Comparison of ENCODE assay signal across 1 fruit fly cellular context in genomic region chr2L:10386208-10386805, dm6.
TF ChIP-seq lines count a peak whose summit lies in the region.

TSS of gene Cdk1 (minus strand) at chr2L:10386262.
TSS of gene mRpS7 (plus strand) at chr2L:10386662.

TF ChIP-seq in whole organism, embryonic, 481 proteins besides CTCF, POLR2A, EP300 and RAD21 (continued from another document and continues in another):
- no peak for TF ChIP-seq luna (GFP tag; optimal IDR thresholded peaks at IDR 0.05; lab: Kevin White, UChicago)
- no peak for TF ChIP-seq CG1647 (GFP tag; optimal IDR thresholded peaks at IDR 0.05; lab: Kevin White, UChicago)
- peak; percentile 61 for TF ChIP-seq tgo (GFP tag; IDR thresholded peaks at IDR 0.05; lab: Robert Waterston, UW)
- peak; percentile 67; the same call in 1 of the 3 replicates for TF ChIP-seq gce (GFP tag; IDR thresholded peaks at IDR 0.05; lab: Robert Waterston, UW)
- TF ChIP-seq CG16779 (GFP tag; IDR thresholded peaks at IDR 0.05; lab: Robert Waterston, UW), result no peak
- peak; percentile 33 for TF ChIP-seq jumu (GFP tag; optimal IDR thresholded peaks at IDR 0.05; lab: Kevin White, UChicago)
- peak; percentile 65; the same call in 1 of the 3 replicates for TF ChIP-seq jigr1 (GFP tag; IDR thresholded peaks at IDR 0.05; lab: Robert Waterston, UW)
- peak; percentile 71 for TF ChIP-seq CG16863 (GFP tag; optimal IDR thresholded peaks at IDR 0.05; lab: Kevin White, UChicago)
- TF ChIP-seq pan (optimal IDR thresholded peaks at IDR 0.05; lab: Kevin White, UChicago), result no peak
- peak in 1 of 2 experiments; percentile 82 for TF ChIP-seq pan (GFP tag; optimal IDR thresholded peaks at IDR 0.05 in 1 of 2, IDR thresholded peaks at IDR 0.05 in 1 of 2)
- peak; percentile 71 for TF ChIP-seq bcd (GFP tag; optimal IDR thresholded peaks at IDR 0.05; lab: Kevin White, UChicago)
- peak; percentile 28 for TF ChIP-seq BtbVII (GFP tag; optimal IDR thresholded peaks at IDR 0.05; lab: Kevin White, UChicago)
- peak; percentile 60 for TF ChIP-seq trh (GFP tag; optimal IDR thresholded peaks at IDR 0.05; lab: Kevin White, UChicago)
- peak; percentile 54; the same call in 1 of the 2 replicates for TF ChIP-seq sob (GFP tag; IDR thresholded peaks at IDR 0.05; lab: Robert Waterston, UW)
- peak; percentile 50 for TF ChIP-seq slp2 (GFP tag; optimal IDR thresholded peaks at IDR 0.05; lab: Kevin White, UChicago)
- TF ChIP-seq fd64A (GFP tag; optimal IDR thresholded peaks at IDR 0.05; lab: Kevin White, UChicago), result no peak
- TF ChIP-seq HLHmδ (GFP tag; optimal IDR thresholded peaks at IDR 0.05; lab: Kevin White, UChicago), result no peak
- peak; percentile 71 for TF ChIP-seq ssp (GFP tag; IDR thresholded peaks at IDR 0.05; lab: Robert Waterston, UW)
- TF ChIP-seq repo (GFP tag; optimal IDR thresholded peaks at IDR 0.05; lab: Kevin White, UChicago), result no peak
- no peak for TF ChIP-seq Hey (tag; optimal IDR thresholded peaks at IDR 0.05; lab: Kevin White, UChicago)
- peak; percentile 33 for TF ChIP-seq BEAF-32 (GFP tag; optimal IDR thresholded peaks at IDR 0.05; lab: Kevin White, UChicago)
- no peak for TF ChIP-seq Dfd (GFP tag; optimal IDR thresholded peaks at IDR 0.05; lab: Kevin White, UChicago)
- TF ChIP-seq CG12391 (tag; optimal IDR thresholded peaks at IDR 0.05; lab: Kevin White, UChicago), result peak; percentile 89
- peak; percentile 45 for TF ChIP-seq Lhr (GFP tag; optimal IDR thresholded peaks at IDR 0.05; lab: Kevin White, UChicago)
- TF ChIP-seq sens-2 (GFP tag; IDR thresholded peaks at IDR 0.05; lab: Robert Waterston, UW), result 0 out of 2 replicates have a peak, but pooled peaks have one; percentile 20
- peak; percentile 86 for TF ChIP-seq CG7839 (tag; optimal IDR thresholded peaks at IDR 0.05; lab: Kevin White, UChicago)
- no peak for TF ChIP-seq cg (GFP tag; optimal IDR thresholded peaks at IDR 0.05; lab: Kevin White, UChicago)
- TF ChIP-seq CG13424 (tag; optimal IDR thresholded peaks at IDR 0.05; lab: Kevin White, UChicago), result peak; percentile 73
- TF ChIP-seq CG6175 (GFP tag; IDR thresholded peaks at IDR 0.05; lab: Robert Waterston, UW), result no peak
- TF ChIP-seq D19A (tag; optimal IDR thresholded peaks at IDR 0.05; lab: Kevin White, UChicago), result peak; percentile 68
- no peak for TF ChIP-seq crol (GFP tag; IDR thresholded peaks at IDR 0.05; lab: Robert Waterston, UW)
- TF ChIP-seq CG5245 (GFP tag; optimal IDR thresholded peaks at IDR 0.05; lab: Kevin White, UChicago), result peak; percentile 30
- TF ChIP-seq CG1024 (GFP tag; IDR thresholded peaks at IDR 0.05; lab: Robert Waterston, UW), result peak; percentile 69; the same call in 1 of the 2 replicates
- no peak for TF ChIP-seq NK7.1 (GFP tag; optimal IDR thresholded peaks at IDR 0.05; lab: Kevin White, UChicago)
- peak; percentile 43 for TF ChIP-seq dm (GFP tag; optimal IDR thresholded peaks at IDR 0.05; lab: Kevin White, UChicago)
- TF ChIP-seq CG6254 (GFP tag; optimal IDR thresholded peaks at IDR 0.05; lab: Kevin White, UChicago), result peak; percentile 38
- TF ChIP-seq fd96Cb (tag; optimal IDR thresholded peaks at IDR 0.05; lab: Kevin White, UChicago), result peak; percentile 77
- peak; percentile 90 for TF ChIP-seq pfk (GFP tag; optimal IDR thresholded peaks at IDR 0.05; lab: Kevin White, UChicago)
- no peak for TF ChIP-seq chinmo (GFP tag; IDR thresholded peaks at IDR 0.05; lab: Robert Waterston, UW; ENCODE audit: partially characterized antibody)
- TF ChIP-seq CG31388 (GFP tag; optimal IDR thresholded peaks at IDR 0.05; lab: Kevin White, UChicago), result peak; percentile 23
- TF ChIP-seq CG18764 (GFP tag; optimal IDR thresholded peaks at IDR 0.05; lab: Kevin White, UChicago), result no peak
- TF ChIP-seq CG15601 (tag; optimal IDR thresholded peaks at IDR 0.05; lab: Kevin White, UChicago), result peak; percentile 75
- TF ChIP-seq Trl (optimal IDR thresholded peaks at IDR 0.05; lab: Kevin White, UChicago), result no peak
- peak; percentile 54 for TF ChIP-seq Trl (GFP tag; optimal IDR thresholded peaks at IDR 0.05; lab: Kevin White, UChicago)
- TF ChIP-seq CG8290 (GFP tag; optimal IDR thresholded peaks at IDR 0.05; lab: Kevin White, UChicago), result peak; percentile 43
- TF ChIP-seq CG8290 (tag; optimal IDR thresholded peaks at IDR 0.05; lab: Kevin White, UChicago), result peak in 1 of 2 experiments; percentile 19
- TF ChIP-seq Hsf (GFP tag; optimal IDR thresholded peaks at IDR 0.05; lab: Kevin White, UChicago), result peak; percentile 79
- TF ChIP-seq bsh (GFP tag; optimal IDR thresholded peaks at IDR 0.05; lab: Kevin White, UChicago), result peak in 1 of 2 experiments; percentile 75
- no peak for TF ChIP-seq CG31365 (tag; optimal IDR thresholded peaks at IDR 0.05; lab: Kevin White, UChicago)
- TF ChIP-seq Mrtf (GFP tag; IDR thresholded peaks at IDR 0.05; lab: Robert Waterston, UW), result no peak; the same call in 2 of the 3 replicates
- no peak for TF ChIP-seq wdn (GFP tag; IDR thresholded peaks at IDR 0.05; lab: Robert Waterston, UW)
- peak; percentile 40 for TF ChIP-seq HHEX (GFP tag; optimal IDR thresholded peaks at IDR 0.05; lab: Kevin White, UChicago)
- TF ChIP-seq oc (tag; optimal IDR thresholded peaks at IDR 0.05; lab: Kevin White, UChicago), result no peak
- peak; percentile 66 for TF ChIP-seq tin (GFP tag; optimal IDR thresholded peaks at IDR 0.05; lab: Kevin White, UChicago)
- TF ChIP-seq hbn (GFP tag; IDR thresholded peaks at IDR 0.05; lab: Robert Waterston, UW; ENCODE audit: partially characterized antibody), result no peak
- TF ChIP-seq so (GFP tag; IDR thresholded peaks at IDR 0.05; lab: Robert Waterston, UW), result 0 out of 3 replicates have a peak, but pooled peaks have one; percentile 34
- TF ChIP-seq CG2116 (GFP tag; optimal IDR thresholded peaks at IDR 0.05; lab: Kevin White, UChicago), result peak; percentile 84
- no peak for TF ChIP-seq CG43689 (GFP tag; IDR thresholded peaks at IDR 0.05; lab: Robert Waterston, UW)
- 0 out of 2 replicates have a peak, but pooled peaks have one; percentile 35 for TF ChIP-seq Poxn (GFP tag; IDR thresholded peaks at IDR 0.05; lab: Robert Waterston, UW)
- no peak for TF ChIP-seq Sin3A (optimal IDR thresholded peaks at IDR 0.05; lab: Kevin White, UChicago)
- no peak for TF ChIP-seq CG7987 (GFP tag; optimal IDR thresholded peaks at IDR 0.05; lab: Kevin White, UChicago)
- TF ChIP-seq Hr51 (GFP tag; optimal IDR thresholded peaks at IDR 0.05; lab: Kevin White, UChicago), result peak; percentile 4 to 81
- TF ChIP-seq usp (GFP tag; optimal IDR thresholded peaks at IDR 0.05; lab: Kevin White, UChicago), result no peak
- no peak for TF ChIP-seq unc-4 (GFP tag; IDR thresholded peaks at IDR 0.05; lab: Robert Waterston, UW; ENCODE audit: partially characterized antibody)
- TF ChIP-seq CG5180 (GFP tag; optimal IDR thresholded peaks at IDR 0.05; lab: Kevin White, UChicago), result no peak
- no peak for TF ChIP-seq Stat92E (GFP tag; optimal IDR thresholded peaks at IDR 0.05; lab: Kevin White, UChicago)
- TF ChIP-seq NFAT (GFP tag; IDR thresholded peaks at IDR 0.05; lab: Robert Waterston, UW), result no peak
- TF ChIP-seq ewg (GFP tag; optimal IDR thresholded peaks at IDR 0.05; lab: Kevin White, UChicago), result peak; percentile 52
- TF ChIP-seq Sox100B (GFP tag; optimal IDR thresholded peaks at IDR 0.05; lab: Kevin White, UChicago), result peak; percentile 76
- peak; percentile 87 for TF ChIP-seq CG2678 (tag; optimal IDR thresholded peaks at IDR 0.05; lab: Kevin White, UChicago)
- no peak for TF ChIP-seq hth (optimal IDR thresholded peaks at IDR 0.05; lab: Kevin White, UChicago)
- peak; percentile 84 for TF ChIP-seq CG18262 (tag; optimal IDR thresholded peaks at IDR 0.05; lab: Kevin White, UChicago)
- TF ChIP-seq CG9932 (GFP tag; IDR thresholded peaks at IDR 0.05; lab: Robert Waterston, UW), result peak; percentile 35; the same call in 1 of the 2 replicates
- TF ChIP-seq CG13775 (GFP tag; optimal IDR thresholded peaks at IDR 0.05; lab: Kevin White, UChicago), result peak; percentile 80
- peak; percentile 78 for TF ChIP-seq slbo (GFP tag; IDR thresholded peaks at IDR 0.05; lab: Robert Waterston, UW)
- TF ChIP-seq Six4 (GFP tag; optimal IDR thresholded peaks at IDR 0.05; lab: Kevin White, UChicago), result peak; percentile 48
- TF ChIP-seq Doc3 (GFP tag; IDR thresholded peaks at IDR 0.05; lab: Robert Waterston, UW; ENCODE audit: partially characterized antibody), result no peak
- no peak for TF ChIP-seq seq (GFP tag; IDR thresholded peaks at IDR 0.05; lab: Robert Waterston, UW)
- peak; percentile 77 for TF ChIP-seq CG9727 (GFP tag; optimal IDR thresholded peaks at IDR 0.05; lab: Kevin White, UChicago)
- TF ChIP-seq kni (GFP tag; optimal IDR thresholded peaks at IDR 0.05; lab: Kevin White, UChicago), result no peak
- peak; percentile 61; the same call in 1 of the 2 replicates for TF ChIP-seq CG32767 (GFP tag; IDR thresholded peaks at IDR 0.05; lab: Robert Waterston, UW)
- no peak for TF ChIP-seq CrebB (tag; optimal IDR thresholded peaks at IDR 0.05; lab: Kevin White, UChicago)
- peak; percentile 56; the same call in 1 of the 2 replicates for TF ChIP-seq wor (GFP tag; IDR thresholded peaks at IDR 0.05; lab: Robert Waterston, UW)
- TF ChIP-seq CG13287 (GFP tag; IDR thresholded peaks at IDR 0.05; lab: Robert Waterston, UW; ENCODE audit: partially characterized antibody), result no peak
- TF ChIP-seq gfzf (GFP tag; optimal IDR thresholded peaks at IDR 0.05; lab: Kevin White, UChicago), result peak; percentile 26
- TF ChIP-seq gsb (GFP tag; IDR thresholded peaks at IDR 0.05; lab: Robert Waterston, UW), result 0 out of 2 replicates have a peak, but pooled peaks have one; percentile 32
- peak; percentile 23 for TF ChIP-seq CG4617 (GFP tag; optimal IDR thresholded peaks at IDR 0.05; lab: Kevin White, UChicago; ENCODE audit: borderline replicate concordance)
- TF ChIP-seq psq (GFP tag; optimal IDR thresholded peaks at IDR 0.05; lab: Kevin White, UChicago), result no peak
- TF ChIP-seq CG10431 (GFP tag; optimal IDR thresholded peaks at IDR 0.05; lab: Kevin White, UChicago), result no peak
- peak; percentile 23 for TF ChIP-seq maf-S (GFP tag; optimal IDR thresholded peaks at IDR 0.05; lab: Kevin White, UChicago)
- TF ChIP-seq salm (tag; optimal IDR thresholded peaks at IDR 0.05; lab: Kevin White, UChicago), result peak; percentile 66
- no peak for TF ChIP-seq CG34224 (GFP tag; IDR thresholded peaks at IDR 0.05; lab: Robert Waterston, UW; ENCODE audit: partially characterized antibody)
- peak; percentile 68 for TF ChIP-seq CG15514 (GFP tag; optimal IDR thresholded peaks at IDR 0.05; lab: Kevin White, UChicago)
- TF ChIP-seq PHDP (tag; optimal IDR thresholded peaks at IDR 0.05; lab: Kevin White, UChicago), result peak; percentile 81
- peak; percentile 3 for TF ChIP-seq CG6854 (GFP tag; optimal IDR thresholded peaks at IDR 0.05; lab: Kevin White, UChicago)
- peak; percentile 47 for TF ChIP-seq CG13894 (tag; optimal IDR thresholded peaks at IDR 0.05; lab: Kevin White, UChicago)
- peak; percentile 28 for TF ChIP-seq CG9797 (GFP tag; optimal IDR thresholded peaks at IDR 0.05; lab: Kevin White, UChicago)
- no peak for TF ChIP-seq GATAe (GFP tag; conservative IDR thresholded peaks at IDR 0.05; lab: Robert Waterston, UW)
- no peak for TF ChIP-seq CG1832 (GFP tag; optimal IDR thresholded peaks at IDR 0.05; lab: Kevin White, UChicago)
- no peak for TF ChIP-seq Tbp (GFP tag; optimal IDR thresholded peaks at IDR 0.05; lab: Kevin White, UChicago)
- TF ChIP-seq ash1 (GFP tag; optimal IDR thresholded peaks at IDR 0.05; lab: Kevin White, UChicago), result no peak
- TF ChIP-seq corto (GFP tag; optimal IDR thresholded peaks at IDR 0.05; lab: Kevin White, UChicago), result no peak
- peak; percentile 41 for TF ChIP-seq CG4730 (GFP tag; IDR thresholded peaks at IDR 0.05; lab: Robert Waterston, UW)
- TF ChIP-seq stc (GFP tag; IDR thresholded peaks at IDR 0.05; lab: Robert Waterston, UW), result peak; percentile 15; the same call in 1 of the 2 replicates
- TF ChIP-seq B-H2 (GFP tag; optimal IDR thresholded peaks at IDR 0.05; lab: Kevin White, UChicago), result peak; percentile 26
- TF ChIP-seq Meics (GFP tag; optimal IDR thresholded peaks at IDR 0.05; lab: Kevin White, UChicago), result peak; percentile 79
- TF ChIP-seq CG4360 (GFP tag; IDR thresholded peaks at IDR 0.05; lab: Robert Waterston, UW), result no peak
- no peak for TF ChIP-seq lov (optimal IDR thresholded peaks at IDR 0.05; lab: Kevin White, UChicago)
- no peak for TF ChIP-seq lov (GFP tag; IDR thresholded peaks at IDR 0.05; lab: Robert Waterston, UW)
- peak; percentile 40 for TF ChIP-seq Usf (GFP tag; optimal IDR thresholded peaks at IDR 0.05; lab: Kevin White, UChicago)
- TF ChIP-seq ham (GFP tag; IDR thresholded peaks at IDR 0.05; lab: Robert Waterston, UW), result no peak
- TF ChIP-seq CG2199 (GFP tag; IDR thresholded peaks at IDR 0.05; lab: Robert Waterston, UW), result no peak
- peak; percentile 43 for TF ChIP-seq Antp (GFP tag; optimal IDR thresholded peaks at IDR 0.05; lab: Kevin White, UChicago)
- TF ChIP-seq Hr3 (GFP tag; optimal IDR thresholded peaks at IDR 0.05; lab: Kevin White, UChicago), result peak; percentile 80
- no peak for TF ChIP-seq h (optimal IDR thresholded peaks at IDR 0.05; lab: Kevin White, UChicago)
- TF ChIP-seq fru (optimal IDR thresholded peaks at IDR 0.05; lab: Kevin White, UChicago), result no peak
- TF ChIP-seq CG17361 (GFP tag; IDR thresholded peaks at IDR 0.05; lab: Robert Waterston, UW), result peak; percentile 92
- peak; percentile 36 for TF ChIP-seq HmgD (GFP tag; optimal IDR thresholded peaks at IDR 0.05; lab: Kevin White, UChicago)
- peak; percentile 80 for TF ChIP-seq CG9437 (GFP tag; optimal IDR thresholded peaks at IDR 0.05; lab: Kevin White, UChicago)
- TF ChIP-seq rib (GFP tag; IDR thresholded peaks at IDR 0.05; lab: Robert Waterston, UW), result no peak
- TF ChIP-seq CG10147 (GFP tag; optimal IDR thresholded peaks at IDR 0.05; lab: Kevin White, UChicago), result peak; percentile 66
- TF ChIP-seq ap (GFP tag; IDR thresholded peaks at IDR 0.05; lab: Robert Waterston, UW), result 0 out of 2 replicates have a peak, but pooled peaks have one; percentile 40
- no peak for TF ChIP-seq Lpt (GFP tag; optimal IDR thresholded peaks at IDR 0.05; lab: Kevin White, UChicago)
- TF ChIP-seq ab (GFP tag; optimal IDR thresholded peaks at IDR 0.05; lab: Kevin White, UChicago), result no peak
- TF ChIP-seq cato (GFP tag; optimal IDR thresholded peaks at IDR 0.05; lab: Kevin White, UChicago; ENCODE audit: borderline replicate concordance), result peak; percentile 63
- peak; percentile 29 to 62 for TF ChIP-seq dpn (GFP tag; optimal IDR thresholded peaks at IDR 0.05; lab: Kevin White, UChicago)
- peak; percentile 42 for TF ChIP-seq CG8944 (GFP tag; optimal IDR thresholded peaks at IDR 0.05; lab: Kevin White, UChicago)
- TF ChIP-seq CG18011 (GFP tag; optimal IDR thresholded peaks at IDR 0.05; lab: Kevin White, UChicago), result peak; percentile 9
- TF ChIP-seq CG4820 (GFP tag; optimal IDR thresholded peaks at IDR 0.05; lab: Kevin White, UChicago), result peak; percentile 70
- peak; percentile 70 for TF ChIP-seq CG17328 (GFP tag; IDR thresholded peaks at IDR 0.05; lab: Robert Waterston, UW)
- TF ChIP-seq zen (tag; optimal IDR thresholded peaks at IDR 0.05; lab: Kevin White, UChicago), result peak; percentile 70
